Fruit fly (Drosophila melanogaster): ENCODE results near the gene CG8003.
A peak's percentile ranks its signal among the peaks of the same experiment; 100 is the strongest.

CG8003 gene

DNA sequence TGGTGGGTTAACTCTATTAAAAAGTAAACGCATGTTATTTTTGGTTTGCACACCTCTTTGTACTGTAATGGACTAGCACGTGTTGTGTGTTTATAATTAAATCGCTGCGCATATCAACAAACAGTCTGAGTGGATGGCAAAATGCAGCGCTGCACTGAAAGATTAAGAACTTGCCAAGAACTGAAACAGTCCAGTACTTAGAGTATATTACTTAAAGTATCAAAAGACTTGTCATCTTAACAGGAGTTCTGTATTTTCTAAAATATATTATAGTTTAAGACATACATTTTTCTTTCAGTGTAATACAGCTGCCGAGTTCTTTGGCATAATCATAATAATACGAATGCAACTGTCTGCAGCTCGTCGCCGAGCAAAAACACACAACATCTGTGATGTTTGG, 12.8 kb upstream of the CG8003 start (continued):
- TF ChIP-seq Dip3 (GFP tag; optimal IDR thresholded peaks at IDR 0.05) (no peak), vvl (GFP tag; IDR thresholded peaks at IDR 0.05) (peak; percentile 36; the same call in 1 of the 2 replicates), Ets65A (GFP tag) (peak; percentile 87), Sox102F (GFP tag; optimal IDR thresholded peaks at IDR 0.05) (peak; percentile 23), wor (GFP tag; IDR thresholded peaks at IDR 0.05) (no peak), prd (optimal IDR thresholded peaks at IDR 0.05) (no peak), prd (GFP tag; IDR thresholded peaks at IDR 0.05) (peak; percentile 24; the same call in 1 of the 3 replicates), CG11695 (GFP tag; IDR thresholded peaks at IDR 0.05) (no peak), CG17361 (GFP tag; IDR thresholded peaks at IDR 0.05) (0 out of 3 replicates have a peak, but pooled peaks have one; percentile 15), CG31365 (tag; optimal IDR thresholded peaks at IDR 0.05) (no peak), CG12391 (tag; optimal IDR thresholded peaks at IDR 0.05) (peak; percentile 5), ranshi (GFP tag; IDR thresholded peaks at IDR 0.05) (0 out of 2 replicates have a peak, but pooled peaks have one; percentile 23), Fer2 (tag; optimal IDR thresholded peaks at IDR 0.05) (no peak), CG1792 (GFP tag; optimal IDR thresholded peaks at IDR 0.05) (no peak), dati (GFP tag; IDR thresholded peaks at IDR 0.05) (no peak), CG11093 (GFP tag; IDR thresholded peaks at IDR 0.05) (0 out of 3 replicates have a peak, but pooled peaks have one; percentile 13), Myb (GFP tag; optimal IDR thresholded peaks at IDR 0.05) (no peak), Xbp1 (GFP tag; optimal IDR thresholded peaks at IDR 0.05) (peak; percentile 6), sob (GFP tag; IDR thresholded peaks at IDR 0.05) (no peak), aop (GFP tag; IDR thresholded peaks at IDR 0.05) (no peak), unpg (GFP tag; optimal IDR thresholded peaks at IDR 0.05) (peak; percentile 17)

DNA sequence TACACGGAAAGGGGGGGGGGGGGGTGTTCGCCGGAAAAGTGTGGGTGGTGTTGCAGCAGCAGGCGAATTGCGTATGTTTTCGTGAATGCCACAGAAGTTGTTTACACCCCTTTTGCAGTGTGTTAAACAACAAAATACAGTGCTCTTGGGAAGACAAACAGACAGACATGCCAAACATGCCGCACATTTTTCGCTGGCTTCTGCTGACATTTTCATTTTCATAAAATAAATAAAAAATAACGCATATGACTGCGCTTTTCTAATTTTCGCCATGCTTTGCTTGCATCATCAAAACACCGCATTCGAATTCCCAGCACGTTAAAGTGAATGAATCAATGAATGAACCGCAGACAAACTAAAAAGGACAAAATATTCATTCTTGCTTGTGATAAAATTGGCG, 10.0 kb upstream of the CG8003 start:
- TF ChIP-seq CG2199 (GFP tag; IDR thresholded peaks at IDR 0.05): 0 out of 3 replicates have a peak, but pooled peaks have one; percentile 28
- no peak for TF ChIP-seq fd102C (GFP tag; optimal IDR thresholded peaks at IDR 0.05)
- TF ChIP-seq Ets65A (GFP tag): no peak
- TF ChIP-seq mirr (GFP tag; optimal IDR thresholded peaks at IDR 0.05): no peak
- TF ChIP-seq NC2α (GFP tag; optimal IDR thresholded peaks at IDR 0.05): no peak
- TF ChIP-seq cato (GFP tag; optimal IDR thresholded peaks at IDR 0.05; ENCODE audit: borderline replicate concordance): no peak
- TF ChIP-seq gfzf (GFP tag; optimal IDR thresholded peaks at IDR 0.05): no peak
- TF ChIP-seq CG10274 (GFP tag; optimal IDR thresholded peaks at IDR 0.05): no peak
- TF ChIP-seq sr (GFP tag; IDR thresholded peaks at IDR 0.05): peak; percentile 52; the same call in 1 of the 3 replicates
- no peak for TF ChIP-seq Hmx (GFP tag; optimal IDR thresholded peaks at IDR 0.05)
- TF ChIP-seq CG42726 (GFP tag; IDR thresholded peaks at IDR 0.05; ENCODE audit: partially characterized antibody): no peak
- no peak for TF ChIP-seq Nf-YA (GFP tag; IDR thresholded peaks at IDR 0.05)
- no peak for TF ChIP-seq Spps (tag; optimal IDR thresholded peaks at IDR 0.05)
- no peak for TF ChIP-seq CG3065 (GFP tag; optimal IDR thresholded peaks at IDR 0.05)
- TF ChIP-seq H2.0 (GFP tag; IDR thresholded peaks at IDR 0.05): no peak
- no peak for TF ChIP-seq CG12659 (GFP tag; optimal IDR thresholded peaks at IDR 0.05)

DNA sequence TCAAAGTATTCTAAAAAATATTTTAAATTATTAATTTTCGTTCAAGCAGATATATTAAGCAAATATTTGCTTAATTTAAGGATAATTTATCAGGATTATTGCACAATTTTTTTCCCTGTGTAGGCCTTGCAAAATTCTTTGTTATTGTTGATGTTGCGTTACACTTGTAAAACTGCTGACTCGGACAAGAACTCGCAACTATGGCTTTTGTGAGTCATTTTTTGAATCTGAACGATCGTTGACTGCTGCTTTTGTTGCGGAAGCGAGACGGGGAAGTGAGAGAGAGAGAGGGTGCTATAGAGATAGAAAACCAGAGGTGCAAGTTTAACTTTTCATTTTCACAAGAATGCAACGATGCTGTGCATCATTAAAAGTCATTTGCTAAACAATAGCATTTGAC, 8.8 kb upstream of the CG8003 start:
- TF ChIP-seq tx (GFP tag; optimal IDR thresholded peaks at IDR 0.05) (no peak), CG11093 (GFP tag; IDR thresholded peaks at IDR 0.05) (no peak), HLH3B (GFP tag; IDR thresholded peaks at IDR 0.05) (no peak), GATAe (GFP tag; conservative IDR thresholded peaks at IDR 0.05) (no peak), Lhr (GFP tag; optimal IDR thresholded peaks at IDR 0.05) (no peak), BtbVII (GFP tag; optimal IDR thresholded peaks at IDR 0.05) (no peak), CG10543 (GFP tag; optimal IDR thresholded peaks at IDR 0.05) (no peak)

Measured in whole organism, embryonic.